Worm (Caenorhabditis elegans): ENCODE measurements around the gene C18G1.6.

The C18G1.6 gene

ce11 chrV:4719965-4720364 lies 30.4 kb upstream of the C18G1.6 start, which contains the start of gene prx-6:
prx-6 (minus strand) TSS chrV:4720093.
- TF ChIP-seq ceh-2 (tag; optimal IDR thresholded peaks at IDR 0.05) (no peak), elt-2 (tag; optimal IDR thresholded peaks at IDR 0.05) (peak; percentile 66)

ce11 chrV:4720884-4721464 lies 29.4 kb upstream of the C18G1.6 start:
- no peak for TF ChIP-seq zip-5 (tag; optimal IDR thresholded peaks at IDR 0.05)
- peak; percentile 58 for TF ChIP-seq elt-2 (tag; optimal IDR thresholded peaks at IDR 0.05)

ce11 chrV:4722314-4722713 lies 28.1 kb upstream of the C18G1.6 start, which contains the start of gene F39G3.5:
F39G3.5 (plus strand) TSS chrV:4722614.
- TF ChIP-seq gmeb-2 (tag; optimal IDR thresholded peaks at IDR 0.05) = no peak
- no peak for TF ChIP-seq nhr-232 (tag; optimal IDR thresholded peaks at IDR 0.05)
- no peak for TF ChIP-seq F13H6.1 (tag; optimal IDR thresholded peaks at IDR 0.05)
- no peak for TF ChIP-seq K09A11.1 (tag; optimal IDR thresholded peaks at IDR 0.05; ENCODE audit: insufficient read depth)
- TF ChIP-seq fax-1 (tag; optimal IDR thresholded peaks at IDR 0.05) = no peak

- TF ChIP-seq unc-55 (GFP tag; optimal IDR thresholded peaks at IDR 0.05) (no peak), ceh-34 (tag; optimal IDR thresholded peaks at IDR 0.05) (no peak), ceh-2 (tag; optimal IDR thresholded peaks at IDR 0.05) (no peak), ref-2 (tag; optimal IDR thresholded peaks at IDR 0.05) (no peak), elt-4 (tag; optimal IDR thresholded peaks at IDR 0.05) (no peak), fax-1 (tag; optimal IDR thresholded peaks at IDR 0.05) (no peak), ceh-14 (tag; optimal IDR thresholded peaks at IDR 0.05) (no peak), ceh-18 (tag; optimal IDR thresholded peaks at IDR 0.05) (no peak), pros-1 (tag; optimal IDR thresholded peaks at IDR 0.05) (no peak), ceh-19 (GFP tag; optimal IDR thresholded peaks at IDR 0.05) (no peak), ceh-45 (GFP tag; IDR thresholded peaks at IDR 0.05) (no peak), sox-4 (tag; optimal IDR thresholded peaks at IDR 0.05) (no peak), hlh-8 (tag; optimal IDR thresholded peaks at IDR 0.05) (no peak)
Measured at ce11 chrV:4724453-4724852, 25.9 kb upstream of the C18G1.6 start, which contains the start of gene F39G3.4. F39G3.4 (plus strand) TSS chrV:4724753.

- peak; percentile 48 for TF ChIP-seq ceh-18 (tag; optimal IDR thresholded peaks at IDR 0.05)
- TF ChIP-seq C38D4.7 (GFP tag; optimal IDR thresholded peaks at IDR 0.05) = no peak
- peak; percentile 23 for TF ChIP-seq nfya-1 (tag; optimal IDR thresholded peaks at IDR 0.05)
- TF ChIP-seq tbx-2 (tag; optimal IDR thresholded peaks at IDR 0.05) = peak; percentile 8
Measured at ce11 chrV:4730075-4730474, 20.3 kb upstream of the C18G1.6 start, which contains the start of gene tig-2. tig-2 (minus strand) TSS chrV:4730161.

- TF ChIP-seq hlh-15 (tag; optimal IDR thresholded peaks at IDR 0.05) (peak; percentile 79), ceh-34 (tag; optimal IDR thresholded peaks at IDR 0.05) (peak; percentile 86), tbx-7 (tag; optimal IDR thresholded peaks at IDR 0.05) (peak; percentile 54), lin-11 (tag; optimal IDR thresholded peaks at IDR 0.05) (peak; percentile 78), ceh-2 (tag; optimal IDR thresholded peaks at IDR 0.05) (peak; percentile 91), syd-9 (tag; optimal IDR thresholded peaks at IDR 0.05) (peak; percentile 77), ceh-48 (tag; optimal IDR thresholded peaks at IDR 0.05) (peak; percentile 88), dve-1 (tag; optimal IDR thresholded peaks at IDR 0.05) (no peak), sdc-2 (tag; optimal IDR thresholded peaks at IDR 0.05) (peak; percentile 67), unc-86 (tag; optimal IDR thresholded peaks at IDR 0.05) (peak; percentile 93), gmeb-2 (tag; optimal IDR thresholded peaks at IDR 0.05) (peak; percentile 86), hlh-30 (tag; optimal IDR thresholded peaks at IDR 0.05; ENCODE audit: insufficient read depth) (no peak), unc-42 (tag; optimal IDR thresholded peaks at IDR 0.05) (peak; percentile 92), ets-4 (tag; optimal IDR thresholded peaks at IDR 0.05) (peak; percentile 66), elt-2 (tag; optimal IDR thresholded peaks at IDR 0.05) (peak; percentile 95), lim-6 (tag; optimal IDR thresholded peaks at IDR 0.05) (peak; percentile 62), fkh-10 (GFP tag; optimal IDR thresholded peaks at IDR 0.05) (peak; percentile 66), ceh-9 (tag; optimal IDR thresholded peaks at IDR 0.05) (no peak), odd-2 (tag; optimal IDR thresholded peaks at IDR 0.05) (peak; percentile 90), pha-4 (tag; optimal IDR thresholded peaks at IDR 0.05) (no peak), madf-2 (tag; optimal IDR thresholded peaks at IDR 0.05) (peak; percentile 86), rnt-1 (tag; optimal IDR thresholded peaks at IDR 0.05) (peak; percentile 82), nhr-232 (tag; optimal IDR thresholded peaks at IDR 0.05) (peak; percentile 69), ceh-45 (GFP tag; IDR thresholded peaks at IDR 0.05) (peak; percentile 68)
Measured at ce11 chrV:4731154-4731961, 19.0 kb upstream of the C18G1.6 start, which contains the start of gene F39G3.3. F39G3.3 (plus strand) TSS chrV:4731911.
